Fruit fly (Drosophila melanogaster) whole organism, wandering third instar larva: ENCODE data around the gene lva.

Experiments
- Abd-B ChIP-seq: fragments of >200 bp; optimal IDR thresholded peaks from 2 replicates; lab custom pipeline; 2017; ENCODE audit warnings: missing biosample characterization, missing genetic modification characterization
- CG32264 ChIP-seq: fragments of 200-800 bp; sonication (Bioruptor generic); optimal IDR thresholded peaks from 2 replicates; lab custom pipeline; 2016; ENCODE audit warnings: missing biosample characterization, missing genetic modification characterization
- CG9705 ChIP-seq: fragments of 200-800 bp; sonication (Bioruptor generic); optimal IDR thresholded peaks from 2 replicates; lab custom pipeline; 2018; ENCODE audit warnings: missing biosample characterization, mild to moderate bottlenecking, missing genetic modification characterization
- CrebA ChIP-seq: fragments of 200-800 bp; sonication (Bioruptor generic); optimal IDR thresholded peaks from 2 replicates; lab custom pipeline; 2016; ENCODE audit warnings: missing biosample characterization, mild to moderate bottlenecking, missing genetic modification characterization, borderline replicate concordance
- Dif ChIP-seq: fragments of 200-275, 200-300 bp; sonication (Bioruptor generic); optimal IDR thresholded peaks from 2 replicates; lab custom pipeline; 2018; ENCODE audit warnings: missing biosample characterization, missing genetic modification characterization; ENCODE audit not compliant: partially characterized antibody
- GATAd ChIP-seq: sonication (Bioruptor generic); optimal IDR thresholded peaks from 2 replicates; lab custom pipeline; 2016; ENCODE audit warnings: missing biosample characterization, missing genetic modification characterization
- HLH106 ChIP-seq: fragments of 200-800 bp; optimal IDR thresholded peaks from 3 replicates; lab custom pipeline; 2019; ENCODE audit warnings: missing biosample characterization, mild to moderate bottlenecking, missing genetic modification characterization, moderate library complexity
- Hnf4 ChIP-seq: fragments of 200-800 bp; sonication (Bioruptor generic); optimal IDR thresholded peaks from 2 replicates; lab custom pipeline; 2016; ENCODE audit warnings: missing biosample characterization, mild to moderate bottlenecking, missing genetic modification characterization
- Jra ChIP-seq: sonication (Bioruptor generic); optimal IDR thresholded peaks from 2 replicates; lab custom pipeline; 2016; ENCODE audit warnings: missing biosample characterization, missing genetic modification characterization
- Mio ChIP-seq: sonication (Bioruptor generic); optimal IDR thresholded peaks from 2 replicates; lab custom pipeline; 2016; ENCODE audit warnings: missing biosample characterization, missing genetic modification characterization
- Myc ChIP-seq: fragments of >200 bp; optimal IDR thresholded peaks from 2 replicates; lab custom pipeline; 2017
- OdsH ChIP-seq: fragments of 200-800 bp; sonication (Bioruptor generic); optimal IDR thresholded peaks from 2 replicates; lab custom pipeline; 2016; ENCODE audit warnings: missing biosample characterization, mild to moderate bottlenecking, missing genetic modification characterization
- Rel ChIP-seq, 2 experiments: fragments of 200-800 bp; sonication (Bioruptor generic) in 1 of 2; optimal IDR thresholded peaks; 2 replicates in 1 of 2; 3 replicates in 1 of 2; lab custom pipeline; 2016 to 2019; ENCODE audit warnings: mild to moderate bottlenecking in 2 of 2, missing biosample characterization in 2 of 2, missing genetic modification characterization in 2 of 2, moderate library complexity in 1 of 2
- Sp1 ChIP-seq: fragments of 200-800 bp; sonication (Bioruptor generic); optimal IDR thresholded peaks from 3 replicates; lab custom pipeline; 2019; ENCODE audit warnings: missing biosample characterization, mild to moderate bottlenecking, missing genetic modification characterization, moderate library complexity
- dl ChIP-seq, 2 experiments: fragments of 175-275, 200-275 bp in 1 of 2; fragments of 200-275 bp in 1 of 2; sonication (Bioruptor generic); optimal IDR thresholded peaks; lab custom pipeline; 2018; ENCODE audit warnings: mild to moderate bottlenecking in 2 of 2, missing biosample characterization in 2 of 2, missing genetic modification characterization in 2 of 2, moderate library complexity in 2 of 2; ENCODE audit not compliant: partially characterized antibody in 2 of 2, insufficient read depth in 1 of 2
- dmrt93B ChIP-seq: fragments of 200-800 bp; sonication (Bioruptor generic); optimal IDR thresholded peaks from 2 replicates; lab custom pipeline; 2018; ENCODE audit warnings: missing biosample characterization, mild to moderate bottlenecking, missing genetic modification characterization
- dsf ChIP-seq: sonication (Bioruptor generic); optimal IDR thresholded peaks from 2 replicates; lab custom pipeline; 2016; ENCODE audit warnings: missing biosample characterization, missing genetic modification characterization, borderline replicate concordance
- ey ChIP-seq: fragments of 200-800 bp; sonication (Bioruptor generic); optimal IDR thresholded peaks from 2 replicates; lab custom pipeline; 2016; ENCODE audit warnings: missing biosample characterization, missing genetic modification characterization
- foxo ChIP-seq, 2 experiments: fragments of 200-800 bp; sonication (Bioruptor generic); optimal IDR thresholded peaks; 2 replicates in 1 of 2; 3 replicates in 1 of 2; lab custom pipeline; 2016 to 2017; ENCODE audit warnings: missing biosample characterization in 2 of 2, missing genetic modification characterization in 2 of 2
- fru ChIP-seq: fragments of 200-800 bp; sonication (Bioruptor generic); optimal IDR thresholded peaks from 3 replicates; lab custom pipeline; 2016; ENCODE audit warnings: missing biosample characterization, mild to moderate bottlenecking, missing genetic modification characterization
- h ChIP-seq: fragments of 200-800 bp; sonication (Bioruptor generic); optimal IDR thresholded peaks from 3 replicates; lab custom pipeline; 2016; ENCODE audit warnings: missing biosample characterization, mild to moderate bottlenecking, missing genetic modification characterization
- jim ChIP-seq: fragments of 175-275, 200-325 bp; sonication (Bioruptor generic); optimal IDR thresholded peaks from 2 replicates; lab custom pipeline; 2016; ENCODE audit warnings: missing biosample characterization, mild to moderate bottlenecking, missing genetic modification characterization
- lola ChIP-seq: fragments of >200 bp; optimal IDR thresholded peaks from 2 replicates; lab custom pipeline; 2017; ENCODE audit warnings: missing biosample characterization, missing genetic modification characterization
- pan ChIP-seq: fragments of >200 bp; optimal IDR thresholded peaks from 2 replicates; lab custom pipeline; 2017
- psq ChIP-seq: fragments of 200-800 bp; sonication (Bioruptor generic); optimal IDR thresholded peaks from 3 replicates; lab custom pipeline; 2017; ENCODE audit warnings: missing biosample characterization, mild to moderate bottlenecking, missing genetic modification characterization, moderate library complexity
- rgr ChIP-seq: fragments of 200-800 bp; sonication (Bioruptor generic); optimal IDR thresholded peaks from 3 replicates; lab custom pipeline; 2016; ENCODE audit warnings: missing biosample characterization, mild to moderate bottlenecking, missing genetic modification characterization
- sv ChIP-seq: fragments of 200-800 bp; sonication (Bioruptor generic); optimal IDR thresholded peaks from 3 replicates; lab custom pipeline; 2016; ENCODE audit warnings: missing biosample characterization, missing genetic modification characterization
- tai ChIP-seq: sonication (Bioruptor generic); optimal IDR thresholded peaks from 2 replicates; lab custom pipeline; 2016; ENCODE audit warnings: missing biosample characterization, missing genetic modification characterization
- usp ChIP-seq: fragments of >200 bp; optimal IDR thresholded peaks from 2 replicates; lab custom pipeline; 2017; ENCODE audit warnings: missing biosample characterization, missing genetic modification characterization
- woc ChIP-seq: sonication (Bioruptor generic); optimal IDR thresholded peaks from 2 replicates; lab custom pipeline; 2016; ENCODE audit warnings: missing biosample characterization, mild to moderate bottlenecking, missing genetic modification characterization

Gene lva

dm6 chrX:3968346-3969044, 3.4 kb upstream of the lva start, which contains the start of gene CG6428:
Gene CG6428 (minus strand): TSS chrX:3968655.
- TF ChIP-seq Mio (GFP tag; lab: Kevin White, UChicago): no peak
- TF ChIP-seq CG32264 (GFP tag; lab: Kevin White, UChicago): no peak
- TF ChIP-seq Abd-B: no peak
- peak; percentile 18 for TF ChIP-seq psq (GFP tag; lab: Kevin White, UChicago)
- TF ChIP-seq Myc (lab: Kevin White, UChicago): no peak
- TF ChIP-seq GATAd (GFP tag; lab: Kevin White, UChicago): no peak
- no peak for TF ChIP-seq Hnf4 (GFP tag; lab: Kevin White, UChicago)
- TF ChIP-seq dl (GFP tag; optimal IDR thresholded peaks at IDR 0.05; lab: Kevin White, UChicago; ENCODE audit: insufficient read depth in 1 of 2, partially characterized antibody in 2 of 2): no peak
- TF ChIP-seq jim (GFP tag; lab: Kevin White, UChicago): no peak
- TF ChIP-seq Rel (GFP tag; optimal IDR thresholded peaks at IDR 0.05; lab: Kevin White, UChicago): no peak
- TF ChIP-seq Rel (tag; optimal IDR thresholded peaks at IDR 0.05; lab: Kevin White, UChicago): peak; percentile 20
- peak; percentile 27 for TF ChIP-seq HLH106 (tag; lab: Kevin White, UChicago)
- TF ChIP-seq foxo (GFP tag; optimal IDR thresholded peaks at IDR 0.05; lab: Kevin White, UChicago): peak in 1 of 2 experiments; percentile 64
- no peak for TF ChIP-seq woc (GFP tag; lab: Kevin White, UChicago)
- TF ChIP-seq OdsH (GFP tag; lab: Kevin White, UChicago): peak; percentile 0

- TF ChIP-seq fru (GFP tag; lab: Kevin White, UChicago) (no peak), woc (GFP tag; lab: Kevin White, UChicago) (no peak), CrebA (no peak), rgr (GFP tag; lab: Kevin White, UChicago) (no peak)
These were observed 2.5 kb upstream of the lva start for dm6 chrX:3967613-3968012.

dm6 chrX:3950199-3950645, 14.9 kb downstream of the lva start:
- TF ChIP-seq lola (GFP tag; lab: Kevin White, UChicago) (no peak), OdsH (GFP tag; lab: Kevin White, UChicago) (no peak), Hnf4 (GFP tag; lab: Kevin White, UChicago) (no peak), sv (no peak), dmrt93B (GFP tag; lab: Kevin White, UChicago) (no peak), h (GFP tag; lab: Kevin White, UChicago) (no peak), Mio (GFP tag; lab: Kevin White, UChicago) (no peak), foxo (GFP tag; optimal IDR thresholded peaks at IDR 0.05; lab: Kevin White, UChicago) (peak in 1 of 2 experiments; percentile 51), rgr (GFP tag; lab: Kevin White, UChicago) (no peak), ey (GFP tag; lab: Kevin White, UChicago) (peak; percentile 12), CrebA (no peak), Jra (GFP tag; lab: Kevin White, UChicago) (no peak), Sp1 (GFP tag; lab: Kevin White, UChicago) (no peak), Dif (GFP tag; lab: Kevin White, UChicago) (no peak)

dm6 chrX:3949409-3950178, 15.5 kb downstream of the lva start:
- no peak for TF ChIP-seq fru (GFP tag; lab: Kevin White, UChicago)
- no peak for TF ChIP-seq Hnf4 (GFP tag; lab: Kevin White, UChicago)
- no peak for TF ChIP-seq dsf
- TF ChIP-seq Sp1 (GFP tag; lab: Kevin White, UChicago): peak; percentile 40
- TF ChIP-seq usp: no peak
- TF ChIP-seq Rel (GFP tag; optimal IDR thresholded peaks at IDR 0.05; lab: Kevin White, UChicago): no peak
- TF ChIP-seq Rel (tag; optimal IDR thresholded peaks at IDR 0.05; lab: Kevin White, UChicago): peak; percentile 41
- no peak for TF ChIP-seq h (GFP tag; lab: Kevin White, UChicago)
- TF ChIP-seq Myc (lab: Kevin White, UChicago): no peak
- no peak for TF ChIP-seq CG32264 (GFP tag; lab: Kevin White, UChicago)
- no peak for TF ChIP-seq woc (GFP tag; lab: Kevin White, UChicago)
- peak; percentile 31 for TF ChIP-seq jim (GFP tag; lab: Kevin White, UChicago)
- no peak for TF ChIP-seq Abd-B
- TF ChIP-seq GATAd (GFP tag; lab: Kevin White, UChicago): no peak
- TF ChIP-seq OdsH (GFP tag; lab: Kevin White, UChicago): no peak
- peak; percentile 36 for TF ChIP-seq Jra (GFP tag; lab: Kevin White, UChicago)
- TF ChIP-seq pan: no peak
- TF ChIP-seq rgr (GFP tag; lab: Kevin White, UChicago): no peak
- peak; percentile 65 for TF ChIP-seq psq (GFP tag; lab: Kevin White, UChicago)
- TF ChIP-seq foxo (GFP tag; optimal IDR thresholded peaks at IDR 0.05; lab: Kevin White, UChicago): no peak
- TF ChIP-seq dl (GFP tag; optimal IDR thresholded peaks at IDR 0.05; lab: Kevin White, UChicago; ENCODE audit: insufficient read depth in 1 of 2, partially characterized antibody in 2 of 2): no peak
- no peak for TF ChIP-seq tai (GFP tag; lab: Kevin White, UChicago)
- TF ChIP-seq CG9705 (GFP tag; lab: Kevin White, UChicago): no peak
